Worm (Caenorhabditis elegans): ENCODE results near the gene C15B12.9.

C15B12.9 gene

ce11 chrX:6458001-6458400, 10.6 kb upstream of the C15B12.9 start:
- TF ChIP-seq sma-9 (GFP tag; optimal IDR thresholded peaks at IDR 0.05), result peak; percentile 9
- no peak for TF ChIP-seq sma-9 (tag; optimal IDR thresholded peaks at IDR 0.05)
- TF ChIP-seq Y55F3AM.14 (GFP tag; optimal IDR thresholded peaks at IDR 0.05), result no peak
- TF ChIP-seq gmeb-1 (tag; optimal IDR thresholded peaks at IDR 0.05), result peak; percentile 17

- TF ChIP-seq fos-1 (tag; optimal IDR thresholded peaks at IDR 0.05) (peak; percentile 29), blmp-1 (tag; optimal IDR thresholded peaks at IDR 0.05; ENCODE audit: insufficient read depth) (no peak)
Observed at ce11 chrX:6458467-6458866, 10.1 kb upstream of the C15B12.9 start.

- no peak for TF ChIP-seq nhr-6 (tag; optimal IDR thresholded peaks at IDR 0.05)
- no peak for TF ChIP-seq nhr-10 (tag; optimal IDR thresholded peaks at IDR 0.05)
- no peak for TF ChIP-seq ztf-1 (GFP tag; conservative IDR thresholded peaks at IDR 0.05)
- TF ChIP-seq aly-2 (tag; optimal IDR thresholded peaks at IDR 0.05), result no peak
- no peak for TF ChIP-seq skn-1 (tag; optimal IDR thresholded peaks at IDR 0.05)
- peak; percentile 5 for TF ChIP-seq crh-2 (tag; optimal IDR thresholded peaks at IDR 0.05)
- TF ChIP-seq fos-1 (tag; optimal IDR thresholded peaks at IDR 0.05), result peak; percentile 44
Observed at ce11 chrX:6460123-6460522, 8.5 kb upstream of the C15B12.9 start.

- TF ChIP-seq F13H6.1 (tag; optimal IDR thresholded peaks at IDR 0.05) (no peak), nhr-21 (tag; optimal IDR thresholded peaks at IDR 0.05) (no peak), lin-39 (tag; optimal IDR thresholded peaks at IDR 0.05) (no peak), unc-55 (GFP tag; optimal IDR thresholded peaks at IDR 0.05) (no peak), sma-9 (GFP tag; optimal IDR thresholded peaks at IDR 0.05) (no peak), sma-9 (tag; optimal IDR thresholded peaks at IDR 0.05) (no peak), C34F6.9 (tag; optimal IDR thresholded peaks at IDR 0.05) (no peak), ceh-82 (tag; optimal IDR thresholded peaks at IDR 0.05) (no peak), nhr-23 (tag; optimal IDR thresholded peaks at IDR 0.05) (no peak), lsy-2 (tag; optimal IDR thresholded peaks at IDR 0.05) (no peak)
Observed at ce11 chrX:6461729-6462128, 6.9 kb upstream of the C15B12.9 start, which contains the start of gene K04E7.1. K04E7.1 (plus strand) TSS chrX:6462029.

ce11 chrX:6462479-6462878, 6.1 kb upstream of the C15B12.9 start:
- TF ChIP-seq sma-9 (GFP tag; optimal IDR thresholded peaks at IDR 0.05), result peak; percentile 34
- TF ChIP-seq sma-9 (tag; optimal IDR thresholded peaks at IDR 0.05), result no peak
- no peak for TF ChIP-seq lin-11 (tag; optimal IDR thresholded peaks at IDR 0.05)
- no peak for TF ChIP-seq ztf-11 (tag; optimal IDR thresholded peaks at IDR 0.05)
- peak; percentile 55 for TF ChIP-seq fos-1 (tag; optimal IDR thresholded peaks at IDR 0.05)

- no peak for TF ChIP-seq C34F6.9 (tag; optimal IDR thresholded peaks at IDR 0.05)
- TF ChIP-seq Y55F3AM.14 (GFP tag; optimal IDR thresholded peaks at IDR 0.05), result no peak
- TF ChIP-seq F13H6.1 (tag; optimal IDR thresholded peaks at IDR 0.05), result no peak
- TF ChIP-seq nhr-129 (tag; optimal IDR thresholded peaks at IDR 0.05), result no peak
- TF ChIP-seq sma-9 (GFP tag; optimal IDR thresholded peaks at IDR 0.05), result peak; percentile 46
- TF ChIP-seq sma-9 (tag; optimal IDR thresholded peaks at IDR 0.05), result no peak
- TF ChIP-seq elt-1 (tag; optimal IDR thresholded peaks at IDR 0.05), result no peak
- peak; percentile 71 for TF ChIP-seq fos-1 (tag; optimal IDR thresholded peaks at IDR 0.05)
- TF ChIP-seq alr-1 (tag; optimal IDR thresholded peaks at IDR 0.05), result no peak
- no peak for TF ChIP-seq mab-5 (tag; optimal IDR thresholded peaks at IDR 0.05)
- TF ChIP-seq nhr-23 (tag; optimal IDR thresholded peaks at IDR 0.05), result no peak
- TF ChIP-seq crh-2 (tag; optimal IDR thresholded peaks at IDR 0.05), result peak; percentile 31
- TF ChIP-seq nhr-6 (tag; optimal IDR thresholded peaks at IDR 0.05), result no peak
Observed at ce11 chrX:6462995-6463462, 5.6 kb upstream of the C15B12.9 start, which contains the start of gene C15B12.2. C15B12.2 (plus strand) TSS chrX:6463412.

- TF ChIP-seq nhr-129 (tag; optimal IDR thresholded peaks at IDR 0.05) (no peak), nhr-10 (tag; optimal IDR thresholded peaks at IDR 0.05) (no peak), blmp-1 (tag; optimal IDR thresholded peaks at IDR 0.05; ENCODE audit: insufficient read depth) (no peak), ama-1 (optimal IDR thresholded peaks at IDR 0.05) (no peak), lin-11 (tag; optimal IDR thresholded peaks at IDR 0.05) (no peak), ceh-82 (tag; optimal IDR thresholded peaks at IDR 0.05) (no peak), peb-1 (tag; optimal IDR thresholded peaks at IDR 0.05) (no peak), ztf-1 (GFP tag; conservative IDR thresholded peaks at IDR 0.05) (no peak), egl-27 (tag; optimal IDR thresholded peaks at IDR 0.05) (no peak), nhr-23 (tag; optimal IDR thresholded peaks at IDR 0.05) (no peak), nhr-25 (tag; optimal IDR thresholded peaks at IDR 0.05) (no peak), mab-5 (tag; optimal IDR thresholded peaks at IDR 0.05) (no peak), lin-39 (tag; optimal IDR thresholded peaks at IDR 0.05) (no peak), sem-4 (tag; optimal IDR thresholded peaks at IDR 0.05) (no peak), ztf-4 (tag; optimal IDR thresholded peaks at IDR 0.05) (no peak), R02D3.7 (tag; optimal IDR thresholded peaks at IDR 0.05) (no peak), lsy-2 (tag; optimal IDR thresholded peaks at IDR 0.05) (no peak), ztf-11 (tag; optimal IDR thresholded peaks at IDR 0.05) (no peak), nhr-11 (tag; optimal IDR thresholded peaks at IDR 0.05) (no peak)
Observed at ce11 chrX:6467462-6467861, 1.1 kb upstream of the C15B12.9 start, which contains the start of gene C15B12.3. C15B12.3 (minus strand) TSS chrX:6467562.

All from whole organism, L2 larva.